4 fruit fly cellular contexts compared by ENCODE assay signal in the genomic region with DNA sequence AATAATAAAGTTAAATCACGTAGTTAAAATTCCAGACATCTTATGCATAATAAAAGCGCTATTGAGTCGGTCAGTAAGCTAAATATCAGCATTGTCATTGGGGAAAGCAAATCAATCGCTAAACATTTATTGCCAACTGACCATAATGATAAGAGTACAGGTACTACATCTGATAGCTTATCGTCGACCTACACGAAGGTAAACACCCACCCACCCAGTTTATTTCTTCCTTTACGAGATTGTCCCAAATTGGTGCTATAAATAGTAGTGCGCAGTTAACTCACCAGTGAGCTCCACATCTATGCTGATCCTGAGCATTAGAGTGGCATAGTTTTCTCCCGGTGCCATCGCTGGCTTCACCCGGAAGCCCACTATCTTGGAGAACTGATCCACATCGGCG.
TF ChIP-seq lines count a peak whose summit lies in the region.

No protein-coding gene starts in this region.

- TF ChIP-seq CTCF in whole organism, embryonic (GFP tag; optimal IDR thresholded peaks at IDR 0.05; lab: Kevin White, UChicago), result no peak

TF ChIP-seq in whole organism, adult, 20 proteins besides CTCF, POLR2A, EP300 and RAD21:
- peak; percentile 37 for TF ChIP-seq CG12768 (GFP tag; optimal IDR thresholded peaks at IDR 0.05; lab: Kevin White, UChicago)
- no peak for TF ChIP-seq CG11617 (GFP tag; optimal IDR thresholded peaks at IDR 0.05; lab: Kevin White, UChicago)
- peak; percentile 26 for TF ChIP-seq cic (GFP tag; optimal IDR thresholded peaks at IDR 0.05; lab: Kevin White, UChicago)

TF ChIP-seq in whole organism, embryonic, 481 proteins besides CTCF, POLR2A, EP300 and RAD21:
- TF ChIP-seq tup (GFP tag; optimal IDR thresholded peaks at IDR 0.05; lab: Kevin White, UChicago) (no peak), HLH3B (GFP tag; IDR thresholded peaks at IDR 0.05; lab: Robert Waterston, UW) (no peak), row (GFP tag; IDR thresholded peaks at IDR 0.05; lab: Robert Waterston, UW) (no peak), Dfd (GFP tag; optimal IDR thresholded peaks at IDR 0.05; lab: Kevin White, UChicago) (no peak), dpn (GFP tag; optimal IDR thresholded peaks at IDR 0.05; lab: Kevin White, UChicago) (no peak), en (GFP tag; optimal IDR thresholded peaks at IDR 0.05; lab: Kevin White, UChicago) (no peak), CG12071 (GFP tag; optimal IDR thresholded peaks at IDR 0.05; lab: Kevin White, UChicago) (peak; percentile 10), CG3281 (GFP tag; optimal IDR thresholded peaks at IDR 0.05; lab: Kevin White, UChicago) (peak; percentile 8), Sox102F (GFP tag; optimal IDR thresholded peaks at IDR 0.05; lab: Kevin White, UChicago) (no peak), CG34376 (GFP tag; optimal IDR thresholded peaks at IDR 0.05; lab: Kevin White, UChicago) (peak; percentile 37), tin (GFP tag; optimal IDR thresholded peaks at IDR 0.05; lab: Kevin White, UChicago) (no peak), sd (tag; optimal IDR thresholded peaks at IDR 0.05; lab: Kevin White, UChicago) (peak; percentile 37), grn (GFP tag; optimal IDR thresholded peaks at IDR 0.05; lab: Kevin White, UChicago) (peak; percentile 42), mirr (GFP tag; optimal IDR thresholded peaks at IDR 0.05; lab: Kevin White, UChicago) (peak; percentile 48), GATAe (GFP tag; conservative IDR thresholded peaks at IDR 0.05; lab: Robert Waterston, UW) (peak; percentile 51), exex (tag; optimal IDR thresholded peaks at IDR 0.05; lab: Kevin White, UChicago) (peak; percentile 76), sug (tag; optimal IDR thresholded peaks at IDR 0.05; lab: Kevin White, UChicago) (peak; percentile 97), Med (GFP tag; lab: Kevin White, UChicago) (peak; percentile 2), gce (GFP tag; IDR thresholded peaks at IDR 0.05; lab: Robert Waterston, UW) (no peak), nau (GFP tag; optimal IDR thresholded peaks at IDR 0.05; lab: Kevin White, UChicago) (no peak), Hsf (GFP tag; optimal IDR thresholded peaks at IDR 0.05; lab: Kevin White, UChicago) (no peak), esg (GFP tag; conservative IDR thresholded peaks at IDR 0.05; lab: Robert Waterston, UW) (no peak), az2 (GFP tag; optimal IDR thresholded peaks at IDR 0.05; lab: Kevin White, UChicago) (no peak), wor (GFP tag; IDR thresholded peaks at IDR 0.05; lab: Robert Waterston, UW) (no peak), inv (GFP tag; IDR thresholded peaks at IDR 0.05; lab: Robert Waterston, UW; ENCODE audit: partially characterized antibody) (no peak), Awh (GFP tag; IDR thresholded peaks at IDR 0.05; lab: Robert Waterston, UW) (no peak)

TF ChIP-seq in whole organism, prepupa, 60 proteins besides CTCF, POLR2A, EP300 and RAD21:
- TF ChIP-seq dsx (GFP tag; optimal IDR thresholded peaks at IDR 0.05; lab: Kevin White, UChicago; ENCODE audit: poor library complexity, severe bottlenecking) (no peak), net (GFP tag; optimal IDR thresholded peaks at IDR 0.05; lab: Kevin White, UChicago) (no peak), vri (GFP tag; optimal IDR thresholded peaks at IDR 0.05; lab: Kevin White, UChicago) (peak; percentile 35)

TF ChIP-seq in whole organism, wandering third instar larva, 38 proteins besides CTCF, POLR2A, EP300 and RAD21:
- TF ChIP-seq usp (GFP tag; optimal IDR thresholded peaks at IDR 0.05; lab: Kevin White, UChicago), result no peak
- TF ChIP-seq Rel (GFP tag; optimal IDR thresholded peaks at IDR 0.05; lab: Kevin White, UChicago), result no peak
- TF ChIP-seq Rel (tag; optimal IDR thresholded peaks at IDR 0.05; lab: Kevin White, UChicago), result peak; percentile 31
- TF ChIP-seq Sp1 (GFP tag; optimal IDR thresholded peaks at IDR 0.05; lab: Kevin White, UChicago), result peak; percentile 14
